Fruit fly (Drosophila melanogaster): ENCODE data around the gene CG42823.

CG42823 gene

DNA sequence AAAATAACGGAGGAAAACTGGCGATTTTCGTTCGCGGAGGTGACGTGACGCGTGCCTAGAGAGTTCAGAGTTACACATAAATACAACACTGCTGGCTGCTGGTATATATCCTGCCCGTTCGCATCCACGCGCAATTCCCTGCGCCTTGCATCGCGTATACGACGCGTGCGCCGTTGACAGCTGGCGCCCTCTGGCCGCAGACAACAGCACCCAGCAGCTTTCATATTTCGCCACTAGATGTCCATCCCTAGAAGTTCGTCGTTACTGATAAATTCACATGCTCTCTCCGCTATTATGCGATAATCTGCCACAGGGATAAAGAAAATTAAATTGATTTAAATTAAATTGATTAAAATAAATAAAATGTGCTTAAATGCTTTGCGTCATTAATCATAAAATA, 2.5 kb downstream of the CG42823 start, which contains the start of gene Sur-8 (continued):
- peak; percentile 52 for TF ChIP-seq Sox14 (GFP tag; optimal IDR thresholded peaks at IDR 0.05)
- peak; percentile 15 for TF ChIP-seq CG11762 (GFP tag; optimal IDR thresholded peaks at IDR 0.05; ENCODE audit: insufficient read depth)
- TF ChIP-seq CG16779 (tag; optimal IDR thresholded peaks at IDR 0.05) = no peak
- TF ChIP-seq Hr39 (GFP tag; optimal IDR thresholded peaks at IDR 0.05) = peak; percentile 64
- TF ChIP-seq CG32006 (GFP tag; optimal IDR thresholded peaks at IDR 0.05) = peak; percentile 26

DNA sequence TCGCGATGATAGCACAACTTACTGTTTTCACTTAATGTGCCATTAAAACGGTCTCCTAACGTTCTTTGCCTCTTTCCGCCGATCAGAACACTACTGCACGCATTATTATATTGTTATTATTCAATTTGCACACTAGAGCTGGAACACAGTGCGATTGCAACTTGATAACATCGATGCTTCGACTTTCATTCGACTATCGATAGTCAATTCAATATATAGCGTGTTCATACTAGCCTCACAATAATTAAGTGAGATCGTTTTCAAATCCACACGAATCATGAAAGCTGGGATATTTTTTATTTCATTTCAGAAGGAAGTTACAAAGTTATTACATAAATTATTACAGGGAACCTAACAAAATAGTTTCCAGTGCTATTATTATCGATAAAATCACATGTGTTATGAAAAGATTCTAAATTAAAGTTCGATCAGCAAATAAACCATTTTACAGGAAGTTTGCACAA, 3.6 kb downstream of the CG42823 start:
- TF ChIP-seq CG10631 (GFP tag; optimal IDR thresholded peaks at IDR 0.05) = peak; percentile 28
- TF ChIP-seq CG32006 (GFP tag; optimal IDR thresholded peaks at IDR 0.05) = peak; percentile 56
- TF ChIP-seq CG31627 (GFP tag; optimal IDR thresholded peaks at IDR 0.05) = peak; percentile 46
- TF ChIP-seq pdm3 (GFP tag; optimal IDR thresholded peaks at IDR 0.05) = peak; percentile 60
- TF ChIP-seq OdsH (GFP tag; optimal IDR thresholded peaks at IDR 0.05) = peak; percentile 45
- peak; percentile 51 for TF ChIP-seq Hr39 (GFP tag; optimal IDR thresholded peaks at IDR 0.05)
- TF ChIP-seq achi (GFP tag; optimal IDR thresholded peaks at IDR 0.05) = peak; percentile 28
- peak; percentile 10 for TF ChIP-seq topi (GFP tag; optimal IDR thresholded peaks at IDR 0.05)
- TF ChIP-seq CG4318 (GFP tag; optimal IDR thresholded peaks at IDR 0.05) = no peak
- TF ChIP-seq Met (GFP tag; optimal IDR thresholded peaks at IDR 0.05) = peak; percentile 41
- TF ChIP-seq vri (GFP tag; optimal IDR thresholded peaks at IDR 0.05) = peak; percentile 92
- TF ChIP-seq esn (GFP tag; optimal IDR thresholded peaks at IDR 0.05) = peak; percentile 44
- peak; percentile 24 for TF ChIP-seq CG3032 (tag; optimal IDR thresholded peaks at IDR 0.05)
- TF ChIP-seq Sox102F (GFP tag; optimal IDR thresholded peaks at IDR 0.05) = peak; percentile 14
- no peak for TF ChIP-seq salr (GFP tag; optimal IDR thresholded peaks at IDR 0.05)
- peak; percentile 57 for TF ChIP-seq Smox (GFP tag; optimal IDR thresholded peaks at IDR 0.05)
- peak; percentile 50 for TF ChIP-seq Eip78C (GFP tag)
- peak; percentile 54 for TF ChIP-seq Sox14 (GFP tag; optimal IDR thresholded peaks at IDR 0.05)
- TF ChIP-seq Ets21C (GFP tag; optimal IDR thresholded peaks at IDR 0.05) = peak; percentile 20
- peak; percentile 74 for TF ChIP-seq Hr4 (GFP tag; optimal IDR thresholded peaks at IDR 0.05)
- TF ChIP-seq eg (GFP tag; IDR thresholded peaks at IDR 0.05) = peak; percentile 70
- no peak for TF ChIP-seq CG11294 (GFP tag; IDR thresholded peaks at IDR 0.05)
- peak; percentile 23 for TF ChIP-seq acj6 (GFP tag; optimal IDR thresholded peaks at IDR 0.05)
- TF ChIP-seq fkh (GFP tag; optimal IDR thresholded peaks at IDR 0.05) = peak; percentile 67
- no peak for TF ChIP-seq fd85E (GFP tag; optimal IDR thresholded peaks at IDR 0.05)
- TF ChIP-seq CG6792 (GFP tag; optimal IDR thresholded peaks at IDR 0.05) = no peak
- peak; percentile 53 for TF ChIP-seq CG15336 (GFP tag; IDR thresholded peaks at IDR 0.05)
- TF ChIP-seq Eip75B (GFP tag; optimal IDR thresholded peaks at IDR 0.05) = peak; percentile 22
- TF ChIP-seq cyc (GFP tag; optimal IDR thresholded peaks at IDR 0.05) = no peak
- peak; percentile 53 for TF ChIP-seq lz (GFP tag; optimal IDR thresholded peaks at IDR 0.05)

DNA sequence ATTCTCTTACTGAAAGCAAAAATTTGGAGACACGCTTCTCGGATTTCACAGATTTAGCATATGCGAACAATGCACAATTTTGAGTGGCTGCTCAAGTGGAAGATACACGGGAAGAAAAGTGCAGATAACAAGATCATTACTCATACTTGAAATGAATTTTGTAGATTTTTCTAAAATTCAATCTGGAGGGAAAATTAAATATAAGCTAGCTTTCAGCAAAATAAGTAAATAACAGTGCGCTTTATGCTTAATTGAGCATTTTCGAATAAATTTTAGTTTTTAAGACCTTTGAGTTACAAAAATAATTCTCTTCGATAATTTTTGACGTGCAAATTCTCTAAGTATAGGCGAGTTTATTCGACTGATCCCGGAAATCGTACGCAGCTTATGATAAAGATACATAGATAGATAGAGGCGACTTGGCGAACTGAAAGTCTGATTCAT, 4.2 kb downstream of the CG42823 start:
- TF ChIP-seq fkh (GFP tag; optimal IDR thresholded peaks at IDR 0.05) (no peak), cyc (GFP tag; optimal IDR thresholded peaks at IDR 0.05) (peak; percentile 75), CG4318 (GFP tag; optimal IDR thresholded peaks at IDR 0.05) (peak; percentile 31), CG6808 (GFP tag; optimal IDR thresholded peaks at IDR 0.05) (peak; percentile 58), CG34406 (GFP tag; optimal IDR thresholded peaks at IDR 0.05) (peak; percentile 36), OdsH (GFP tag; optimal IDR thresholded peaks at IDR 0.05) (peak; percentile 55), CG8632 (GFP tag; optimal IDR thresholded peaks at IDR 0.05) (peak; percentile 29), acj6 (GFP tag; optimal IDR thresholded peaks at IDR 0.05) (peak; percentile 47), lz (GFP tag; optimal IDR thresholded peaks at IDR 0.05) (peak; percentile 63), Gug (GFP tag; IDR thresholded peaks at IDR 0.05) (no peak), CG11902 (GFP tag; optimal IDR thresholded peaks at IDR 0.05) (peak; percentile 73), Eip75B (GFP tag; optimal IDR thresholded peaks at IDR 0.05) (peak; percentile 77), CG11294 (GFP tag; IDR thresholded peaks at IDR 0.05) (no peak; the same call in 1 of the 2 replicates), vri (GFP tag; optimal IDR thresholded peaks at IDR 0.05) (no peak), achi (GFP tag; optimal IDR thresholded peaks at IDR 0.05) (peak; percentile 52), CG16779 (tag; optimal IDR thresholded peaks at IDR 0.05) (peak; percentile 17), CG6792 (GFP tag; optimal IDR thresholded peaks at IDR 0.05) (peak; percentile 64), Blimp-1 (GFP tag; optimal IDR thresholded peaks at IDR 0.05) (peak; percentile 31), CG6276 (GFP tag; optimal IDR thresholded peaks at IDR 0.05) (peak; percentile 67), eg (GFP tag; IDR thresholded peaks at IDR 0.05) (0 out of 3 replicates have a peak, but pooled peaks have one; percentile 40), Sox102F (GFP tag; optimal IDR thresholded peaks at IDR 0.05) (peak; percentile 14), fd59A (GFP tag; optimal IDR thresholded peaks at IDR 0.05) (no peak), CG1621 (tag; optimal IDR thresholded peaks at IDR 0.05) (peak; percentile 20), net (GFP tag; optimal IDR thresholded peaks at IDR 0.05) (peak; percentile 52), salr (GFP tag; optimal IDR thresholded peaks at IDR 0.05) (no peak), fd85E (GFP tag; optimal IDR thresholded peaks at IDR 0.05) (peak; percentile 20), CG6163 (GFP tag; IDR thresholded peaks at IDR 0.05) (peak; percentile 75), svp (GFP tag) (peak; percentile 96), pdm3 (GFP tag; optimal IDR thresholded peaks at IDR 0.05) (peak; percentile 59), Met (GFP tag; optimal IDR thresholded peaks at IDR 0.05) (peak; percentile 57), Smox (GFP tag; optimal IDR thresholded peaks at IDR 0.05) (peak; percentile 39), dsx (GFP tag; optimal IDR thresholded peaks at IDR 0.05; ENCODE audit: poor library complexity, severe bottlenecking) (peak; percentile 69)

Data from whole organism, prepupa.